Fruit fly (Drosophila melanogaster) whole organism, wandering third instar larva: ENCODE results near the gene CG5390.

Source experiments
- Abd-B ChIP-seq: fragments of >200 bp; optimal IDR thresholded peaks from 2 replicates; lab custom pipeline; 2017; ENCODE audit warnings: missing biosample characterization, missing genetic modification characterization
- CG32264 ChIP-seq: fragments of 200-800 bp; sonication (Bioruptor generic); optimal IDR thresholded peaks from 2 replicates; lab custom pipeline; 2016; ENCODE audit warnings: missing biosample characterization, missing genetic modification characterization
- CG9705 ChIP-seq: fragments of 200-800 bp; sonication (Bioruptor generic); optimal IDR thresholded peaks from 2 replicates; lab custom pipeline; 2018; ENCODE audit warnings: missing biosample characterization, mild to moderate bottlenecking, missing genetic modification characterization
- CrebA ChIP-seq: fragments of 200-800 bp; sonication (Bioruptor generic); optimal IDR thresholded peaks from 2 replicates; lab custom pipeline; 2016; ENCODE audit warnings: missing biosample characterization, mild to moderate bottlenecking, missing genetic modification characterization, borderline replicate concordance
- Dfd ChIP-seq: fragments of >200 bp; optimal IDR thresholded peaks from 2 replicates; lab custom pipeline; 2017; ENCODE audit warnings: missing biosample characterization, missing genetic modification characterization
- Dif ChIP-seq: fragments of 200-275, 200-300 bp; sonication (Bioruptor generic); optimal IDR thresholded peaks from 2 replicates; lab custom pipeline; 2018; ENCODE audit warnings: missing biosample characterization, missing genetic modification characterization; ENCODE audit not compliant: partially characterized antibody
- GATAd ChIP-seq: sonication (Bioruptor generic); optimal IDR thresholded peaks from 2 replicates; lab custom pipeline; 2016; ENCODE audit warnings: missing biosample characterization, missing genetic modification characterization
- HLH106 ChIP-seq: fragments of 200-800 bp; optimal IDR thresholded peaks from 3 replicates; lab custom pipeline; 2019; ENCODE audit warnings: missing biosample characterization, mild to moderate bottlenecking, missing genetic modification characterization, moderate library complexity
- Hnf4 ChIP-seq: fragments of 200-800 bp; sonication (Bioruptor generic); optimal IDR thresholded peaks from 2 replicates; lab custom pipeline; 2016; ENCODE audit warnings: missing biosample characterization, mild to moderate bottlenecking, missing genetic modification characterization
- Hr78 ChIP-seq: fragments of >200 bp; optimal IDR thresholded peaks from 2 replicates; lab custom pipeline; 2017; ENCODE audit warnings: missing biosample characterization, missing genetic modification characterization
- Hr83 ChIP-seq: fragments of 200-300 bp; sonication (Bioruptor generic); optimal IDR thresholded peaks from 2 replicates; lab custom pipeline; 2016; ENCODE audit warnings: missing biosample characterization, mild to moderate bottlenecking, missing genetic modification characterization, moderate library complexity; ENCODE audit not compliant: poor library complexity, severe bottlenecking
- Mio ChIP-seq: sonication (Bioruptor generic); optimal IDR thresholded peaks from 2 replicates; lab custom pipeline; 2016; ENCODE audit warnings: missing biosample characterization, missing genetic modification characterization
- Myc ChIP-seq: fragments of >200 bp; optimal IDR thresholded peaks from 2 replicates; lab custom pipeline; 2017
- N ChIP-seq: fragments of >200 bp; optimal IDR thresholded peaks from 2 replicates; lab custom pipeline; 2018; ENCODE audit warnings: missing biosample characterization, missing external identifiers, missing genetic modification characterization
- OdsH ChIP-seq: fragments of 200-800 bp; sonication (Bioruptor generic); optimal IDR thresholded peaks from 2 replicates; lab custom pipeline; 2016; ENCODE audit warnings: missing biosample characterization, mild to moderate bottlenecking, missing genetic modification characterization
- Rel ChIP-seq, 2 experiments: fragments of 200-800 bp; sonication (Bioruptor generic) in 1 of 2; optimal IDR thresholded peaks; 2 replicates in 1 of 2; 3 replicates in 1 of 2; lab custom pipeline; 2016 to 2019; ENCODE audit warnings: mild to moderate bottlenecking in 2 of 2, missing biosample characterization in 2 of 2, missing genetic modification characterization in 2 of 2, moderate library complexity in 1 of 2
- Sp1 ChIP-seq: fragments of 200-800 bp; sonication (Bioruptor generic); optimal IDR thresholded peaks from 3 replicates; lab custom pipeline; 2019; ENCODE audit warnings: missing biosample characterization, mild to moderate bottlenecking, missing genetic modification characterization, moderate library complexity
- Vsx2 ChIP-seq: fragments of 200-300, 225-300 bp; sonication (Bioruptor generic); optimal IDR thresholded peaks from 2 replicates; lab custom pipeline; 2018; ENCODE audit warnings: missing biosample characterization, missing genetic modification characterization; ENCODE audit not compliant: partially characterized antibody
- br ChIP-seq: fragments of 200-800 bp; sonication (Bioruptor generic); optimal IDR thresholded peaks from 2 replicates; lab custom pipeline; 2016; ENCODE audit warnings: missing biosample characterization, missing genetic modification characterization
- brk ChIP-seq: fragments of 200-800 bp; sonication (Bioruptor generic); optimal IDR thresholded peaks from 2 replicates; lab custom pipeline; 2016; ENCODE audit warnings: missing biosample characterization, mild to moderate bottlenecking, missing genetic modification characterization
- dl ChIP-seq, 2 experiments: fragments of 175-275, 200-275 bp in 1 of 2; fragments of 200-275 bp in 1 of 2; sonication (Bioruptor generic); optimal IDR thresholded peaks; lab custom pipeline; 2018; ENCODE audit warnings: mild to moderate bottlenecking in 2 of 2, missing biosample characterization in 2 of 2, missing genetic modification characterization in 2 of 2, moderate library complexity in 2 of 2; ENCODE audit not compliant: partially characterized antibody in 2 of 2, insufficient read depth in 1 of 2
- dmrt93B ChIP-seq: fragments of 200-800 bp; sonication (Bioruptor generic); optimal IDR thresholded peaks from 2 replicates; lab custom pipeline; 2018; ENCODE audit warnings: missing biosample characterization, mild to moderate bottlenecking, missing genetic modification characterization
- dsf ChIP-seq: sonication (Bioruptor generic); optimal IDR thresholded peaks from 2 replicates; lab custom pipeline; 2016; ENCODE audit warnings: missing biosample characterization, missing genetic modification characterization, borderline replicate concordance
- ey ChIP-seq: fragments of 200-800 bp; sonication (Bioruptor generic); optimal IDR thresholded peaks from 2 replicates; lab custom pipeline; 2016; ENCODE audit warnings: missing biosample characterization, missing genetic modification characterization
- foxo ChIP-seq, 2 experiments: fragments of 200-800 bp; sonication (Bioruptor generic); optimal IDR thresholded peaks; 2 replicates in 1 of 2; 3 replicates in 1 of 2; lab custom pipeline; 2016 to 2017; ENCODE audit warnings: missing biosample characterization in 2 of 2, missing genetic modification characterization in 2 of 2
- fru ChIP-seq: fragments of 200-800 bp; sonication (Bioruptor generic); optimal IDR thresholded peaks from 3 replicates; lab custom pipeline; 2016; ENCODE audit warnings: missing biosample characterization, mild to moderate bottlenecking, missing genetic modification characterization
- jim ChIP-seq: fragments of 175-275, 200-325 bp; sonication (Bioruptor generic); optimal IDR thresholded peaks from 2 replicates; lab custom pipeline; 2016; ENCODE audit warnings: missing biosample characterization, mild to moderate bottlenecking, missing genetic modification characterization
- lola ChIP-seq: fragments of >200 bp; optimal IDR thresholded peaks from 2 replicates; lab custom pipeline; 2017; ENCODE audit warnings: missing biosample characterization, missing genetic modification characterization
- pan ChIP-seq: fragments of >200 bp; optimal IDR thresholded peaks from 2 replicates; lab custom pipeline; 2017
- psq ChIP-seq: fragments of 200-800 bp; sonication (Bioruptor generic); optimal IDR thresholded peaks from 3 replicates; lab custom pipeline; 2017; ENCODE audit warnings: missing biosample characterization, mild to moderate bottlenecking, missing genetic modification characterization, moderate library complexity
- rgr ChIP-seq: fragments of 200-800 bp; sonication (Bioruptor generic); optimal IDR thresholded peaks from 3 replicates; lab custom pipeline; 2016; ENCODE audit warnings: missing biosample characterization, mild to moderate bottlenecking, missing genetic modification characterization
- sage ChIP-seq: fragments of 200-800 bp; sonication (Bioruptor generic); optimal IDR thresholded peaks from 2 replicates; lab custom pipeline; 2016; ENCODE audit warnings: missing biosample characterization, mild to moderate bottlenecking, missing genetic modification characterization
- sv ChIP-seq: fragments of 200-800 bp; sonication (Bioruptor generic); optimal IDR thresholded peaks from 3 replicates; lab custom pipeline; 2016; ENCODE audit warnings: missing biosample characterization, missing genetic modification characterization
- tai ChIP-seq: sonication (Bioruptor generic); optimal IDR thresholded peaks from 2 replicates; lab custom pipeline; 2016; ENCODE audit warnings: missing biosample characterization, missing genetic modification characterization
- usp ChIP-seq: fragments of >200 bp; optimal IDR thresholded peaks from 2 replicates; lab custom pipeline; 2017; ENCODE audit warnings: missing biosample characterization, missing genetic modification characterization

Gene CG5390

DNA sequence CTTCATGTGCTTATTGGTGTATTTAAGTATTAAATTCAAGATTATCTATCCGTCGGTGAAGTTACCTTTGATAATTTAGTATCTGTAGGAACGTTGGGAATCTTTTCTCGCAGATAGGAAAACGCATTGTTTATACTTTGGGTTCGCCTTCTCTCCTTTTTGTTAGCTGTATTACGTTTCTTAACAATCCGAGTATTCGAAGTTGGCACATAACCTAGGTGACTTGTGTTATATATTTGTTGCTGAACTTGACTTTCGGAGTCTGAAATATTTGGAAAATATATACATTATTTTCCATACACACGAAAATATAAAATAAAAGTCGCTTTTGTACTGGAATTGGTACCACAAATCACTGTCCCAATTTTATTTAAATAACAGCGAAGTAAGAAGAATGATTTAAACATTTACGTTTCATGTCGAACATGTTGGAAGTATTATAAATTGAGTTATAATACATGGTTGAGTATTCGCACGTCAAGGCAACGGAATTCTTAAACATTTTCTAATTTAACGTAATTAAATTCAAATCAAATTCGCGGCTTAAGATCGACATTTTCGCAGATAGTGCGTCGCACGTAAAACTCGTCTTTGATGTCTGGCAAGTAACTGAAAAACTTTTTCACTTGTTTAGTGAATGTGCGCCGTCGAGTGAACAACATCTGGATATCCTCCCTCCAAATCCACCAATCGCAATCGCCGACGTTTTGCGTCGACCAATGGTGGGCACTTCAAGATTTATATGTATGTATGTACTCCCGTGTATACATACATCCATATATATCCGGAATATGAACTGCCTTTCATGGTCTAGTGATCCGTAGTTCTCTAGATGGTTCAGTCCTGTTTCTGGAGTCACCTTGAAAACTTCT is 11.4 kb downstream of the CG5390 start, which contains the start of gene Hand:
TSS of gene Hand (minus strand) at position 588 of the 872 bp plus-strand sequence.
- TF ChIP-seq fru (GFP tag; lab: Kevin White, UChicago) = no peak
- TF ChIP-seq CG32264 = no peak
- no peak for TF ChIP-seq jim (GFP tag; lab: Kevin White, UChicago)
- no peak for TF ChIP-seq Sp1
- TF ChIP-seq Abd-B (GFP tag; lab: Kevin White, UChicago) = no peak
- no peak for TF ChIP-seq Vsx2 (GFP tag; lab: Kevin White, UChicago)
- no peak for TF ChIP-seq sage
- no peak for TF ChIP-seq HLH106 (tag; lab: Kevin White, UChicago)
- TF ChIP-seq Rel (GFP tag; optimal IDR thresholded peaks at IDR 0.05; lab: Kevin White, UChicago) = no peak
- no peak for TF ChIP-seq Rel (tag; optimal IDR thresholded peaks at IDR 0.05; lab: Kevin White, UChicago)
- no peak for TF ChIP-seq Hr78 (GFP tag; lab: Kevin White, UChicago)
- no peak for TF ChIP-seq Hnf4 (GFP tag; lab: Kevin White, UChicago)
- no peak for TF ChIP-seq sv (GFP tag; lab: Kevin White, UChicago)
- TF ChIP-seq dsf = no peak
- no peak for TF ChIP-seq GATAd
- TF ChIP-seq Myc (lab: Kevin White, UChicago) = no peak
- TF ChIP-seq, all 38 proteins: peak for 0

DNA sequence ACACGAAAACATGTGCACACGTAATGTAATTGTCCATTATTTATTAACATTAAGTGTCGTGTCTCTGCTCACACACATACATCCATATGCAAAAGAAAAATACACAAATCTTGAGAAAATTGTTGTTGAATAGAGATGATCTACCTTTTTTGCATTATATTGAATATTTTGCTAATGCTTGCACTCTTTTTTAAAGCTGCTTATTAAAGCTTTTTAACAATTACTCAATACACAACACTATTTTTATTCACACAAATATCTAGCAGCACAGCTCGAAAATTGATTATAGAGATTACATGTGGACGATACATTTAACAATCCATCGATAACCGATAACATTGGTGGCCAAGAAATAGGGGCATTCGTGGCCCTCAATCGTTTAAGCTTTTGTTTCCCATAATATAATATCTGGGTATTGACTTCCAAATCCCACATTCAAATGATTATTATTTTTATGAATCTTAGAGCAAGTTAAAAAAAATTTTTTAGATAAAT is 14.3 kb downstream of the CG5390 start, which contains the start of gene Ufd4:
TSS of gene Ufd4 (minus strand) at position 300 of the 495 bp plus-strand sequence.
- TF ChIP-seq br (GFP tag; lab: Kevin White, UChicago) (no peak), Sp1 (no peak), jim (GFP tag; lab: Kevin White, UChicago) (no peak), CG9705 (GFP tag; lab: Kevin White, UChicago) (peak; percentile 32), Hr83 (GFP tag; lab: Kevin White, UChicago) (peak; percentile 70), sv (GFP tag; lab: Kevin White, UChicago) (peak; percentile 44), sage (no peak), Dfd (no peak), OdsH (GFP tag; lab: Kevin White, UChicago) (peak; percentile 37), CG32264 (peak; percentile 36)

DNA sequence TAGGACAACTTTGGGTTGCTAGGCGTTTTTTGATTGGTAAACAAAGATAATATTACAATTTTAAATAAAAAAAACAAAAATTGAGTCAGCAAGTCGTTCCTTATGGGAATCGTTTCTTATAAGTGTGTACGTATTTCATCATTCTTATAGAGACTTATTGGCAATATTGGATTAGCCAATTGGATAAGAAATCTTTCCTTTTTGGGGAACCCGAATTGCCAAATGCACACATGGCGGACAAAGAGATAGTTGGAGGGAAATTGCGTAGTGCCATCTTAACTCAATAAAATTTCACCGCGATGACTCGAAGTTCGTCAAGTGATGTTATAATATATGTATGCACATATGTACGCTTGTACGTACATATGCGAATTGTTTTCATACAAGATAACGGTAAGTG is 15.1 kb downstream of the CG5390 start:
- no peak for TF ChIP-seq fru (GFP tag; lab: Kevin White, UChicago)
- no peak for TF ChIP-seq Vsx2 (GFP tag; lab: Kevin White, UChicago)
- TF ChIP-seq foxo (GFP tag; optimal IDR thresholded peaks at IDR 0.05; lab: Kevin White, UChicago) = no peak
- TF ChIP-seq CG32264 = no peak
- no peak for TF ChIP-seq dmrt93B (GFP tag; lab: Kevin White, UChicago)
- no peak for TF ChIP-seq Myc (lab: Kevin White, UChicago)
- TF ChIP-seq usp (GFP tag; lab: Kevin White, UChicago) = no peak
- no peak for TF ChIP-seq rgr (GFP tag; lab: Kevin White, UChicago)
- no peak for TF ChIP-seq Abd-B (GFP tag; lab: Kevin White, UChicago)

DNA sequence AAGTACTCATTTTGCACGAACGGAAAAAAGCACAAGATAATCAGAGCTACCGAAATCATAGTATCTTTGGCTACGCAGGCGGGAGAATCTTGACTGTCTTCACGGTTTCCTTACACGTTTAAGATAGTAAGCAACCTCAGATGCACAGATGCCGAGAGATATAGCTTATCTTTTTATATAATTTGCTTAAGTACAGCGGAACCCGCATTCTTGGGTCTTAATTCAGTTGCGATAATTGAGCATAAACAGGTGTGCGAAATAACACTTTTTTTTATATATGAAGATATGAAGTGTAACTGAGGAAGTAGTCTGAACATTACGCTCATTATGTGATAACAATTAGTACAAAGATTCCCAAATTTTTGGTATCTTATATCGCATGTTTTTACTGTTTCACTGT is 25.6 kb downstream of the CG5390 start, which contains the start of gene CG34043:
TSS of gene CG34043 (minus strand) at position 101 of the 400 bp plus-strand sequence.
- TF ChIP-seq N (no peak), usp (GFP tag; lab: Kevin White, UChicago) (no peak), dmrt93B (GFP tag; lab: Kevin White, UChicago) (no peak), Vsx2 (GFP tag; lab: Kevin White, UChicago) (no peak), ey (GFP tag; lab: Kevin White, UChicago) (no peak), Rel (GFP tag; optimal IDR thresholded peaks at IDR 0.05; lab: Kevin White, UChicago) (no peak), Rel (tag; optimal IDR thresholded peaks at IDR 0.05; lab: Kevin White, UChicago) (no peak), sv (GFP tag; lab: Kevin White, UChicago) (no peak), OdsH (GFP tag; lab: Kevin White, UChicago) (no peak), brk (GFP tag; lab: Kevin White, UChicago) (no peak), rgr (GFP tag; lab: Kevin White, UChicago) (no peak), Mio (GFP tag; lab: Kevin White, UChicago) (no peak), dsf (no peak), tai (GFP tag; lab: Kevin White, UChicago) (no peak), psq (GFP tag; lab: Kevin White, UChicago) (no peak), dl (GFP tag; optimal IDR thresholded peaks at IDR 0.05; lab: Kevin White, UChicago; ENCODE audit: insufficient read depth in 1 of 2, partially characterized antibody in 2 of 2) (no peak), pan (no peak), Dif (GFP tag; lab: Kevin White, UChicago) (no peak), sage (no peak), lola (GFP tag; lab: Kevin White, UChicago) (no peak), CrebA (GFP tag; lab: Kevin White, UChicago) (no peak)
